Fruit fly (Drosophila melanogaster) Kc167 (cell line): ENCODE data around the gene CG42249.

Source experiments
- Myc ChIP-seq: fragments of >200 bp; optimal IDR thresholded peaks from 2 replicates; lab custom pipeline; 2017; ENCODE audit warnings: missing external identifiers
- Sin3A ChIP-seq: fragments of >200 bp; optimal IDR thresholded peaks from 2 replicates; lab custom pipeline; 2018; ENCODE audit warnings: missing external identifiers
- h ChIP-seq: fragments of >200 bp; optimal IDR thresholded peaks from 3 replicates; lab custom pipeline; 2018; ENCODE audit warnings: missing external identifiers
- psq ChIP-seq: fragments of >200 bp; optimal IDR thresholded peaks from 2 replicates; lab custom pipeline; 2017; ENCODE audit warnings: missing external identifiers
- ttk ChIP-seq: sonication (Bioruptor generic); optimal IDR thresholded peaks from 2 replicates; lab custom pipeline; 2017; ENCODE audit warnings: missing external identifiers

- TF ChIP-seq h (no peak), Myc (no peak), psq (no peak), Sin3A (no peak), ttk (no peak)
Observed at dm6 chrX:11140163-11140562, 44.1 kb downstream of the CG42249 start, which contains the start of gene ssp7.
